Fruit fly (Drosophila melanogaster) whole organism, embryonic: Measurements from ENCODE around the gene side-IV.
A peak's percentile ranks its signal among the peaks of the same experiment; 100 is the strongest.

Experiments used
- Blimp-1 ChIP-seq: fragments of 200-800 bp; sonication (Bioruptor generic); optimal IDR thresholded peaks from 3 replicates; lab custom pipeline; 2018; ENCODE audit warnings: missing biosample characterization, missing genetic modification characterization, mild to moderate bottlenecking, moderate library complexity, missing genetic modification reagents
- CG11696 ChIP-seq: fragments of 200-800 bp; sonication (Bioruptor generic); IDR thresholded peaks from 2 replicates; pipeline ENCODE4 v1.3.6; 2022; ENCODE audit warnings: missing biosample characterization, missing genetic modification characterization
- CG1233 ChIP-seq: fragments of 200-800 bp; sonication (Bioruptor generic); optimal IDR thresholded peaks from 4 replicates; lab custom pipeline; 2018; ENCODE audit warnings: missing biosample characterization, mild to moderate bottlenecking, missing genetic modification characterization
- CG13624 ChIP-seq: fragments of 200-800 bp; sonication (Bioruptor generic); optimal IDR thresholded peaks from 2 replicates; lab custom pipeline; 2016; ENCODE audit warnings: missing biosample characterization, missing genetic modification characterization
- CG14441 ChIP-seq: fragments of 200-800 bp; sonication (Bioruptor generic); IDR thresholded peaks from 2 replicates; pipeline ENCODE4 v1.3.6; 2022; ENCODE audit warnings: missing biosample characterization, missing genetic modification characterization
- CG14667 ChIP-seq: fragments of 200-800 bp; sonication (Bioruptor generic); IDR thresholded peaks from 2 replicates; pipeline ENCODE4 v1.3.6; 2022; ENCODE audit warnings: missing biosample characterization, missing genetic modification characterization
- CG15696 ChIP-seq: fragments of 200-800 bp; sonication (Bioruptor generic); optimal IDR thresholded peaks from 2 replicates; lab custom pipeline; 2019; ENCODE audit warnings: missing biosample characterization, mild to moderate bottlenecking, missing genetic modification characterization, moderate library complexity
- CG18764 ChIP-seq: fragments of 200-800 bp; sonication (Bioruptor generic); optimal IDR thresholded peaks from 3 replicates; lab custom pipeline; 2016; ENCODE audit warnings: missing biosample characterization, missing genetic modification characterization
- CG2116 ChIP-seq: fragments of 200-800 bp; sonication (Bioruptor generic); optimal IDR thresholded peaks from 3 replicates; lab custom pipeline; 2018; ENCODE audit warnings: missing biosample characterization, mild to moderate bottlenecking, missing genetic modification characterization
- CG32767 ChIP-seq: fragments of 200-800 bp; sonication (Bioruptor generic); IDR thresholded peaks from 2 replicates; pipeline ENCODE4 v1.3.6; 2022; ENCODE audit warnings: missing biosample characterization, missing genetic modification characterization
- CG42726 ChIP-seq: fragments of 200-800 bp; sonication (Bioruptor generic); IDR thresholded peaks from 2 replicates; pipeline ENCODE4 v1.3.6; 2022; ENCODE audit warnings: missing biosample characterization, missing genetic modification characterization; ENCODE audit not compliant: partially characterized antibody
- CG4854 ChIP-seq: fragments of 200-800 bp; sonication (Bioruptor generic); optimal IDR thresholded peaks from 2 replicates; lab custom pipeline; 2016; ENCODE audit warnings: missing biosample characterization, missing genetic modification characterization, inconsistent platforms
- CG5245 ChIP-seq: fragments of 200-800 bp; sonication (Bioruptor generic); optimal IDR thresholded peaks from 3 replicates; lab custom pipeline; 2016; ENCODE audit warnings: missing biosample characterization, missing genetic modification characterization
- CG6689 ChIP-seq: fragments of 200-800 bp; sonication (Bioruptor generic); IDR thresholded peaks from 2 replicates; pipeline ENCODE4 v1.3.6; 2022; ENCODE audit warnings: missing biosample characterization, missing genetic modification characterization
- CG9727 ChIP-seq: fragments of 200-800 bp; sonication (Bioruptor generic); optimal IDR thresholded peaks from 3 replicates; lab custom pipeline; 2017; ENCODE audit warnings: missing biosample characterization, mild to moderate bottlenecking, missing genetic modification characterization
- CG9932 ChIP-seq: fragments of 200-800 bp; sonication (Bioruptor generic); IDR thresholded peaks from 2 replicates; pipeline ENCODE4 v1.3.6; 2022; ENCODE audit warnings: missing biosample characterization, missing genetic modification characterization
- CTCF ChIP-seq: fragments of 200-800 bp; sonication (Bioruptor generic); optimal IDR thresholded peaks from 2 replicates; lab custom pipeline; 2017; ENCODE audit warnings: missing biosample characterization, mild to moderate bottlenecking, missing genetic modification characterization, moderate library complexity
- CrebB ChIP-seq: fragments of 200-800 bp; sonication (Bioruptor generic); optimal IDR thresholded peaks from 3 replicates; lab custom pipeline; 2018; ENCODE audit warnings: missing biosample characterization, mild to moderate bottlenecking, missing genetic modification characterization
- D19A ChIP-seq: fragments of 200-800 bp; optimal IDR thresholded peaks from 3 replicates; lab custom pipeline; 2019; ENCODE audit warnings: missing biosample characterization, mild to moderate bottlenecking, missing genetic modification characterization, moderate library complexity
- Dad ChIP-seq: fragments of 200-800 bp; sonication (Bioruptor generic); optimal IDR thresholded peaks from 3 replicates; lab custom pipeline; 2016; ENCODE audit warnings: missing biosample characterization, missing genetic modification characterization
- Doc3 ChIP-seq: fragments of 200-800 bp; sonication (Bioruptor generic); IDR thresholded peaks from 3 replicates; pipeline ENCODE4 v1.3.6; 2022; ENCODE audit warnings: missing biosample characterization, missing genetic modification characterization; ENCODE audit not compliant: partially characterized antibody
- E2f1 ChIP-seq: fragments of 200-800 bp; sonication (Bioruptor generic); IDR thresholded peaks from 2 replicates; pipeline ENCODE4 v1.3.6; 2022; ENCODE audit warnings: missing biosample characterization, missing genetic modification characterization
- Hey ChIP-seq: fragments of 200-800 bp; sonication (Bioruptor generic); optimal IDR thresholded peaks from 3 replicates; lab custom pipeline; 2018; ENCODE audit warnings: missing biosample characterization, mild to moderate bottlenecking, missing genetic modification characterization
- Lpt ChIP-seq: fragments of >200 bp; optimal IDR thresholded peaks from 2 replicates; lab custom pipeline; 2018; ENCODE audit warnings: missing biosample characterization, missing genetic modification characterization
- MBD-R2 ChIP-seq: fragments of 200-800 bp; sonication (Bioruptor generic); IDR thresholded peaks from 2 replicates; pipeline ENCODE4 v1.3.6; 2022; ENCODE audit warnings: missing biosample characterization, missing genetic modification characterization
- MTF-1 ChIP-seq: fragments of 200-800 bp; sonication (Bioruptor generic); optimal IDR thresholded peaks from 2 replicates; lab custom pipeline; 2018; ENCODE audit warnings: missing biosample characterization, mild to moderate bottlenecking, missing genetic modification characterization, borderline replicate concordance
- NC2β ChIP-seq: fragments of 200-800 bp; sonication (Bioruptor generic); optimal IDR thresholded peaks from 2 replicates; lab custom pipeline; 2016; ENCODE audit warnings: missing biosample characterization, missing genetic modification characterization
- Ptx1 ChIP-seq: fragments of 200-800 bp; sonication (Bioruptor generic); IDR thresholded peaks from 2 replicates; pipeline ENCODE4 v1.3.6; 2022; ENCODE audit warnings: missing biosample characterization, missing genetic modification characterization
- Ravus ChIP-seq: fragments of 200-800 bp; sonication (Bioruptor generic); IDR thresholded peaks from 2 replicates; pipeline ENCODE4 v1.3.6; 2022; ENCODE audit warnings: missing biosample characterization, missing genetic modification characterization
- Trl ChIP-seq, 3 experiments: fragments of >200 bp in 2 of 3; fragments of 200-800 bp in 1 of 3; sonication (Bioruptor generic) in 1 of 3; optimal IDR thresholded peaks; 2 replicates in 1 of 3; 3 replicates in 2 of 3; lab custom pipeline; 2016 to 2017; ENCODE audit warnings: missing biosample characterization in 1 of 3, missing genetic modification characterization in 1 of 3
- ab ChIP-seq: fragments of 200-800 bp; sonication (Bioruptor generic); optimal IDR thresholded peaks from 2 replicates; lab custom pipeline; 2016; ENCODE audit warnings: missing biosample characterization, missing genetic modification characterization
- az2 ChIP-seq: fragments of 200-800 bp; sonication (Bioruptor generic); optimal IDR thresholded peaks from 3 replicates; lab custom pipeline; 2016; ENCODE audit warnings: missing biosample characterization, missing genetic modification characterization
- caup ChIP-seq: fragments of 200-800 bp; sonication (Bioruptor generic); optimal IDR thresholded peaks from 3 replicates; lab custom pipeline; 2017; ENCODE audit warnings: missing biosample characterization, mild to moderate bottlenecking, missing genetic modification characterization, moderate library complexity; ENCODE audit not compliant: severe bottlenecking
- emc ChIP-seq: fragments of 200-800 bp; sonication (Bioruptor generic); optimal IDR thresholded peaks from 2 replicates; lab custom pipeline; 2016; ENCODE audit warnings: missing biosample characterization, missing genetic modification characterization
- ems ChIP-seq: fragments of 200-800 bp; sonication (Bioruptor generic); optimal IDR thresholded peaks from 3 replicates; lab custom pipeline; 2016; ENCODE audit warnings: missing biosample characterization, missing genetic modification characterization
- eyg ChIP-seq: fragments of 200-800 bp; sonication (Bioruptor generic); optimal IDR thresholded peaks from 3 replicates; lab custom pipeline; 2016; ENCODE audit warnings: missing biosample characterization, missing genetic modification characterization
- grn ChIP-seq: fragments of 200-800 bp; sonication (Bioruptor generic); optimal IDR thresholded peaks from 3 replicates; lab custom pipeline; 2017; ENCODE audit warnings: missing biosample characterization, missing genetic modification characterization
- gsb-n ChIP-seq: fragments of 200-800 bp; sonication (Bioruptor generic); optimal IDR thresholded peaks from 3 replicates; lab custom pipeline; 2018; ENCODE audit warnings: missing biosample characterization, mild to moderate bottlenecking, missing genetic modification characterization
- h ChIP-seq: fragments of >200 bp; optimal IDR thresholded peaks from 2 replicates; lab custom pipeline; 2017
- jigr1 ChIP-seq: fragments of 200-800 bp; sonication (Bioruptor generic); IDR thresholded peaks from 3 replicates; pipeline ENCODE4 v1.3.6; 2022; ENCODE audit warnings: missing biosample characterization, missing genetic modification characterization
- kni ChIP-seq: fragments of 200-800 bp; sonication (Bioruptor generic); optimal IDR thresholded peaks from 3 replicates; lab custom pipeline; 2017; ENCODE audit warnings: mild to moderate bottlenecking, missing biosample characterization, missing genetic modification reagents, missing genetic modification characterization
- maf-S ChIP-seq: fragments of 200-800 bp; sonication (Bioruptor generic); optimal IDR thresholded peaks from 2 replicates; lab custom pipeline; 2016; ENCODE audit warnings: missing biosample characterization, missing genetic modification characterization
- nmo ChIP-seq: fragments of 200-800 bp; sonication (Bioruptor generic); optimal IDR thresholded peaks from 2 replicates; lab custom pipeline; 2018; ENCODE audit warnings: missing biosample characterization, mild to moderate bottlenecking, missing genetic modification characterization, moderate library complexity
- pfk ChIP-seq: fragments of 200-800 bp; sonication (Bioruptor generic); optimal IDR thresholded peaks from 2 replicates; lab custom pipeline; 2018; ENCODE audit warnings: missing biosample characterization, mild to moderate bottlenecking, missing genetic modification characterization, moderate library complexity
- prd ChIP-seq, 3 experiments: fragments of >200 bp in 2 of 3; fragments of 200-800 bp in 1 of 3; sonication (Bioruptor generic) in 1 of 3; optimal IDR thresholded peaks in 2 of 3; IDR thresholded peaks in 1 of 3; 2 replicates in 2 of 3; 3 replicates in 1 of 3; pipeline versions ENCODE4 v1.3.6 to Lab custom; 2017 to 2022; ENCODE audit warnings: missing biosample characterization in 1 of 3, missing genetic modification characterization in 1 of 3
- pum ChIP-seq: fragments of 200-800 bp; sonication (Bioruptor generic); optimal IDR thresholded peaks from 2 replicates; lab custom pipeline; 2016; ENCODE audit warnings: missing biosample characterization, missing genetic modification characterization
- sr ChIP-seq: fragments of 200-800 bp; sonication (Bioruptor generic); IDR thresholded peaks from 3 replicates; pipeline ENCODE4 v1.3.6; 2022; ENCODE audit warnings: missing biosample characterization, missing genetic modification characterization
- stc ChIP-seq: fragments of 200-800 bp; sonication (Bioruptor generic); IDR thresholded peaks from 2 replicates; pipeline ENCODE4 v1.3.6; 2022; ENCODE audit warnings: missing biosample characterization, missing genetic modification characterization
- trem ChIP-seq: fragments of 200-800 bp; optimal IDR thresholded peaks from 3 replicates; lab custom pipeline; 2019; ENCODE audit warnings: missing biosample characterization, mild to moderate bottlenecking, missing genetic modification characterization, moderate library complexity
- twi ChIP-seq: fragments of 200-800 bp; optimal IDR thresholded peaks from 2 replicates; lab custom pipeline; 2019; ENCODE audit warnings: missing biosample characterization, mild to moderate bottlenecking, missing genetic modification characterization, moderate library complexity
- vvl ChIP-seq: fragments of 200-800 bp; sonication (Bioruptor generic); IDR thresholded peaks from 2 replicates; pipeline ENCODE4 v1.3.6; 2022; ENCODE audit warnings: missing biosample characterization, missing genetic modification characterization
- zen ChIP-seq: fragments of 200-800 bp; sonication (Bioruptor generic); optimal IDR thresholded peaks from 3 replicates; lab custom pipeline; 2018; ENCODE audit warnings: missing biosample characterization, mild to moderate bottlenecking, missing genetic modification characterization, moderate library complexity

Gene side-IV

dm6 chr3R:13471329-13471728 lies 20.9 kb downstream of the side-IV start (continued):
- TF ChIP-seq MTF-1 (GFP tag; lab: Kevin White, UChicago) (no peak), zen (no peak), caup (GFP tag; lab: Kevin White, UChicago) (no peak), nmo (peak; percentile 4), CG9932 (GFP tag; lab: Robert Waterston, UW) (no peak), CG14441 (GFP tag; lab: Robert Waterston, UW) (no peak), Doc3 (GFP tag; lab: Robert Waterston, UW) (no peak), sr (GFP tag; lab: Robert Waterston, UW) (no peak), CG4854 (GFP tag; lab: Kevin White, UChicago) (no peak), CG42726 (GFP tag; lab: Robert Waterston, UW) (no peak), CTCF (GFP tag; lab: Kevin White, UChicago) (peak; percentile 94), NC2β (no peak), CG1233 (GFP tag; lab: Kevin White, UChicago) (no peak), eyg (GFP tag; lab: Kevin White, UChicago) (no peak), prd (optimal IDR thresholded peaks at IDR 0.05; lab: Kevin White, UChicago) (no peak), prd (GFP tag; IDR thresholded peaks at IDR 0.05; lab: Robert Waterston, UW) (no peak; the same call in 2 of the 3 replicates), CrebB (tag; lab: Kevin White, UChicago) (no peak), h (lab: Kevin White, UChicago) (no peak), emc (GFP tag; lab: Kevin White, UChicago) (no peak), stc (GFP tag; lab: Robert Waterston, UW) (no peak), grn (peak; percentile 58), trem (tag; lab: Kevin White, UChicago) (peak; percentile 14), az2 (GFP tag; lab: Kevin White, UChicago) (peak; percentile 21), ab (no peak), ems (no peak), CG15696 (tag; lab: Kevin White, UChicago) (peak; percentile 43), CG13624 (GFP tag; lab: Kevin White, UChicago) (no peak), E2f1 (GFP tag; lab: Robert Waterston, UW) (no peak), pfk (no peak), Ravus (no peak), Trl (optimal IDR thresholded peaks at IDR 0.05; lab: Kevin White, UChicago) (no peak), Trl (GFP tag; optimal IDR thresholded peaks at IDR 0.05; lab: Kevin White, UChicago) (no peak), MBD-R2 (GFP tag; lab: Robert Waterston, UW) (no peak), pum (GFP tag; lab: Kevin White, UChicago) (no peak), CG6689 (GFP tag; lab: Robert Waterston, UW) (no peak), CG5245 (peak; percentile 13), Hey (tag; lab: Kevin White, UChicago) (no peak), D19A (peak; percentile 18), Blimp-1 (GFP tag; lab: Kevin White, UChicago) (no peak), CG9727 (GFP tag; lab: Kevin White, UChicago) (no peak), CG18764 (GFP tag; lab: Kevin White, UChicago) (no peak), maf-S (GFP tag; lab: Kevin White, UChicago) (no peak), Lpt (no peak), CG14667 (GFP tag; lab: Robert Waterston, UW) (no peak), CG32767 (no peak), CG11696 (GFP tag; lab: Robert Waterston, UW) (no peak), Dad (GFP tag; lab: Kevin White, UChicago) (no peak), Ptx1 (peak; percentile 20; the same call in 1 of the 2 replicates), vvl (peak; percentile 24; the same call in 1 of the 2 replicates), kni (GFP tag; lab: Kevin White, UChicago) (no peak), CG2116 (no peak), twi (tag; lab: Kevin White, UChicago) (no peak), jigr1 (GFP tag; lab: Robert Waterston, UW) (no peak), gsb-n (tag; lab: Kevin White, UChicago) (no peak)
